Worm (Caenorhabditis elegans): ENCODE data around the gene D2062.5.
"Not testable (repeated sequence)": the region's sequence is repeated elsewhere in the genome, so short reads cannot be mapped to it uniquely, and the experiment has no call there.

D2062.5 gene

DNA sequence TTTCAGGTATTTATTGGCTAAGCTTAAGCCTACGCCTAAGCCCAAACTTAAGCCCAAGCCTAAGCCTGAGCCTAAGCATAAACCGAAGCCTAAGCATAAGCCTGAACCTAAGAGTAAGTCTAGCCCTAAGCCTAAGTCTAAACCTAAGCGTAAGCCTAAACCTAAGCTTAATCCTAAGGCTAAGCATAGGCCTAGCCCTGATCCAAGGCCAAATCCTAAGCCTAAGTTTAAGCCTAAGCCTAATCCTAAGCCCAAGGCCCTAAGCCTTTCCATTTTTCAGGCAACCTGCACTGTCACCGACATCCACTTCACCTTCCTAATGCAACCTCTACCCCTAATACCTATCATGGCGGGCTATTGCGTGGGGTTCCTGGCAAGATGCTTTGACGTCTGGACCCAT is 11.6 kb upstream of the D2062.5 start:
- no peak for TF ChIP-seq aha-1 (tag; optimal IDR thresholded peaks at IDR 0.05)
- TF ChIP-seq isw-1 (GFP tag; IDR thresholded peaks at IDR 0.05), result no peak
- no peak for TF ChIP-seq fkh-10 (GFP tag; optimal IDR thresholded peaks at IDR 0.05)
- no peak for TF ChIP-seq dsc-1 (tag; optimal IDR thresholded peaks at IDR 0.05)
- TF ChIP-seq lsy-2 (tag; optimal IDR thresholded peaks at IDR 0.05), result no peak
- TF ChIP-seq F16B12.6 (tag; optimal IDR thresholded peaks at IDR 0.05), result no peak
- no peak for TF ChIP-seq blmp-1 (tag; optimal IDR thresholded peaks at IDR 0.05)
- TF ChIP-seq lin-39 (tag; optimal IDR thresholded peaks at IDR 0.05), result no peak
- TF ChIP-seq C04F5.9 (tag; optimal IDR thresholded peaks at IDR 0.05), result no peak
- TF ChIP-seq nhr-84 (tag; optimal IDR thresholded peaks at IDR 0.05), result no peak
- no peak for TF ChIP-seq swsn-7 (tag; optimal IDR thresholded peaks at IDR 0.05)
- no peak for TF ChIP-seq aly-2 (tag; optimal IDR thresholded peaks at IDR 0.05)
- no peak for TF ChIP-seq ztf-4 (tag; optimal IDR thresholded peaks at IDR 0.05)
- no peak for TF ChIP-seq C16A3.4 (tag; optimal IDR thresholded peaks at IDR 0.05)
- no peak for TF ChIP-seq xbp-1 (tag; optimal IDR thresholded peaks at IDR 0.05)
- no peak for TF ChIP-seq nhr-71 (tag; optimal IDR thresholded peaks at IDR 0.05)
- no peak for TF ChIP-seq fkh-8 (tag; optimal IDR thresholded peaks at IDR 0.05)
- TF ChIP-seq tlp-1 (tag; optimal IDR thresholded peaks at IDR 0.05), result no peak
- no peak for TF ChIP-seq tbx-2 (tag; optimal IDR thresholded peaks at IDR 0.05)
- no peak for TF ChIP-seq nhr-19 (GFP tag; conservative IDR thresholded peaks at IDR 0.05)

DNA sequence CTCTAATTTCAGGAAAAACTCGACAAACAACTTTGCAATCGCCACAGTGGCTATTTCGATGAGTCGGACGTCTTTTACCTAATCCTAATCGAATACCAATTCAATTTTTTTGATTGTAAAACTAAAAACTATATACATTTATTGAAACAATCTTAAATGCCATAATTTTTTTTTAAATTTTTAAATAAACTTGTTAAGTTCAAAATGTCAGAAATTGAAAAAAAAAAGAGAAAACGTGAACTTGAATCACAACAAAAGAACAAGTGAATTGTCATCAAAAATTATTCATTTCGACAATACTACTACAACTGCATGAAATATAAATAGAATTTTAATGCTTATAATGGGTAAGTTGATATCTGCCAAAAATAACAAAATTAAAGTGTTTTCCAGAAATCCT is 10.3 kb upstream of the D2062.5 start, which contains the start of gene D2062.13:
Gene D2062.13, plus strand, starts transcription at position 301 of the 400 bp plus-strand sequence.
- TF ChIP-seq nhr-77, lin-39, pax-3 (tag; optimal IDR thresholded peaks at IDR 0.05): not testable (repeated sequence)

DNA sequence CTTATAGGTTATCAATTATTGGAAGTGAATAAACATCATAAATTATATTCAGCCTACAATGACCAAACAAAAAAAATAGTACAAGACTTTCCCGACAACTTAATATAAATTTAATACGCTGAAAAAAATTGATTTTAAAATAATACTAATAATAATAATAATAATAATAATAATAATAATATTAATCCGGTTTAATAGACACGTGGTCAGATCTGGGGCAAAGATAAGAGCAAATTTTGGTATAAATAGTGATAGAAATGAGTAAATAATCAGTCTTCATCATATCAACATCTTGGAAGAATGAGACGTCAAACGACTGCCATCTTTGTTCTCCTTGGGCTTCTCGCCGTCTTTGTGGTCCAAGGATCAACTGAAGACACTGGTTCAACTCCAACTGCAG is 5.9 kb upstream of the D2062.5 start, which contains the start of gene msrp-5:
Gene msrp-5, plus strand, starts transcription at position 301 of the 400 bp plus-strand sequence.
- not testable (repeated sequence) for TF ChIP-seq egl-13, aly-2, nhr-77 (tag; optimal IDR thresholded peaks at IDR 0.05)

DNA sequence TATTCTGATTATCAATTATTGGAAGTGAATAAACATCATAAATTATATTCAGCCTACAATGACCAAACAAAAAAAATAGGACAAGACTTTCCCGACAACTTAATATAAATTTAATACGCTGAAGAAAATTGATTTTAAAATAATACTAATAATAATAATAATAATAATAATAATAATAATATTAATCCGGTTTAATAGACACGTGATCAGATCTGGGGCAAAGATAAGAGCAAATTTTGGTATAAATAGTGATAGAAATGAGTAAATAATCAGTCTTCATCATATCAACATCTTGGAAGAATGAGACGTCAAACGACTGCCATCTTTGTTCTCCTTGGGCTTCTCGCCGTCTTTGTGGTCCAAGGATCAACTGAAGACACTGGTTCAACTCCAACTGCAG is 3.4 kb upstream of the D2062.5 start, which contains the start of gene msrp-6:
Gene msrp-6, plus strand, starts transcription at position 301 of the 400 bp plus-strand sequence.
- not testable (repeated sequence) for TF ChIP-seq ceh-88 (GFP tag; IDR thresholded peaks at IDR 0.05); nhr-12 (tag; optimal IDR thresholded peaks at IDR 0.05); hlh-17 (GFP tag; optimal IDR thresholded peaks at IDR 0.05; ENCODE audit: borderline replicate concordance)

DNA sequence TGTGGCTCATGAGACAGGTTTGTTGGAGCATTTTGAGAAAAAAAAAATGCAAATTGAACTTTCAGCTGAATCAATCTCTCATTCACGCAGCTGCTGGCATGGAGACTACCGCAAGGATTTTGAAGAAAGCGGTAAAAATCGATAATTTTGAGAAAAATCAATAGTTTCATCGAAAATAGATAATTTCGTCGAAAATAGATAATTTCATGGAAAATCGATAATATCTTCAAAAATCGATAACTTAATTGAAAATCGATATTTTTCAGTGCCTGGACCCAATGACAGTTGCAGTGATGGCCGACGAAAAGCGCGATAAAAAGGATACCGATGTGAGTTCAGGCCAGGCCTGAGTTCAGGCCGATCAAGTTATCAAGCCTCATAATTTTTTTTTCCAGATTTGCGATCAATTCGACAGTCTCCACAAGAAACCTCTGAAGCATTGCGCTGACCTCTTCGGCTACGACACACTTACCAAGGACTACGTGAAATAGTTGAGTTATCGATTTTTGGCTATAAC is 414 bp downstream of the D2062.5 start, which contains the start of gene D2062.4:
Gene D2062.4, plus strand, starts transcription at position 467 of the 517 bp plus-strand sequence.
- not testable (repeated sequence) for TF ChIP-seq C16A3.4, zag-1, ceh-82 (tag; optimal IDR thresholded peaks at IDR 0.05)

DNA sequence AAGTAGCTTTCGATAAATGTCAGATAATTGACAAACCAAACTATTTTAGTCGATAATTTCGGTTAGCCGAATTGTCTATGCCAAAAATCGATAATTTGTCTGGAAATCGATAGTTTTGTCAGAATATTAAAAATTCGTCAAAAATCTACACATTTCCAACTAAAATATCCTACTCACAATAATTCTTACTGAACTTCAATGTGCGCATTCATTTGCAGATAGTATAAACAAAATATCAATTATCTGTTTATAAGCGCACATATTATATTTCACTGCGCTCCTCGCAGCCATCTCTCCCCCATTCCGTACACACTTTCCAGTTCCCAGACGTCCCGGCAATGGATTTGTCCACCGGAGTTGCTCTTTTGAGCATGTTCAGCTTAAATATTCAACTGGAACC is 2.2 kb downstream of the D2062.5 start, which contains the start of gene lgc-28:
Gene lgc-28, plus strand, starts transcription at position 301 of the 400 bp plus-strand sequence.
- TF ChIP-seq unc-30 (tag; optimal IDR thresholded peaks at IDR 0.05), result no peak

DNA sequence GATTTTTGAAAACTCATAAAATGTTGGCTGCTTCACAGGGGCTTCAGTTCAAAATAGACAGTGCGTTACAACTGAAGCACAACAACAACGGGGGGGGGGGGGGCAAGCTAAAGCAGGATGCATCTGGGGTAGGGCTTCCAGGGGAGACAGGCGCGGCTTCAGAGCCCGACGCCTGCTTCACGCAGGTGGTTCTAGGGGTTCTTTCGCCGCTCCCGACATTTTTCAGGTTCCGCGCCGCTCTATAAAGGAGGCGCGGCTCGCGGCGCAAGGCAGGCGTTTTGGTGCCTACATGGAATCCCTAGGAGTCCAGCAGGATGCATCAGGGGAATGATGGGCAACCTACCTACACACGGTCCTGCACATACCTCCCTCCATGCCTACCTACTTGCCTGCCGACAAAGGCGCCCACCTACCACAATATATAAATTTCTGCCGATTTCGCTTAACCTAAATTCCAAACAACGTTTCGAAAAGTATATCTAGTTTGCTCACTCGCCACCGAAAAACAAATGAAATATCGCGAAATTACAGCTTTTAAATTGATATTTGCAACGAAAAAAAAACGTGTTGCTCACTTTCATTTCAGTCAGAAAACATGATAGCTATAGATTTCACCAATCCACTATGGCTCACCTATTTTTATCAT is 4.7 kb downstream of the D2062.5 start, which contains the start of gene sri-71:
Gene sri-71, plus strand, starts transcription at position 596 of the 646 bp plus-strand sequence.
- TF ChIP-seq jun-1 (tag; optimal IDR thresholded peaks at IDR 0.05) (no peak), efl-1 (optimal IDR thresholded peaks at IDR 0.05) (no peak), efl-1 (GFP tag; optimal IDR thresholded peaks at IDR 0.05 in 1 of 2) (peak in 1 of 2 experiments; percentile 60), ceh-63 (GFP tag; optimal IDR thresholded peaks at IDR 0.05) (no peak), pax-3 (tag; optimal IDR thresholded peaks at IDR 0.05) (no peak), pag-3 (tag; optimal IDR thresholded peaks at IDR 0.05; ENCODE audit: borderline replicate concordance, insufficient read depth) (no peak), nhr-12 (tag; optimal IDR thresholded peaks at IDR 0.05) (no peak)

All from whole organism, L1 larva.